Worm (Caenorhabditis elegans) whole organism, young adult: ENCODE measurements around the gene srw-57.

Source experiments
- B0261.1 ChIP-seq: sonication (generic microtip); optimal IDR thresholded peaks from 2 replicates; lab custom pipeline; 2016; ENCODE audit warnings: mild to moderate bottlenecking, missing genetic modification characterization, moderate library complexity, missing compliant biosample characterization
- F22D6.2 ChIP-seq: sonication (generic microtip); optimal IDR thresholded peaks from 2 replicates; lab custom pipeline; 2016; ENCODE audit warnings: mild to moderate bottlenecking, missing genetic modification characterization, missing compliant biosample characterization
- chd-7 ChIP-seq: sonication (generic microtip); optimal IDR thresholded peaks from 2 replicates; lab custom pipeline; 2016; ENCODE audit warnings: mild to moderate bottlenecking, missing genetic modification characterization, moderate library complexity, missing compliant biosample characterization
- fkh-3 ChIP-seq: sonication (generic microtip); optimal IDR thresholded peaks from 2 replicates; lab custom pipeline; 2016; ENCODE audit warnings: mild to moderate bottlenecking, missing genetic modification characterization, missing compliant biosample characterization
- pha-4 ChIP-seq: fragments of 150-350 bp; sonication (generic microtip); optimal IDR thresholded peaks from 2 replicates; lab custom pipeline; 2014; ENCODE audit warnings: missing biosample characterization, missing genetic modification reagents, missing genetic modification characterization
- sptf-2 ChIP-seq: fragments of 200-800 bp; sonication (Bioruptor generic); optimal IDR thresholded peaks from 2 replicates; lab custom pipeline; 2018; ENCODE audit warnings: mild to moderate bottlenecking, missing genetic modification characterization, missing compliant biosample characterization
- unc-62 ChIP-seq: fragments of 150-350 bp; optimal IDR thresholded peaks from 2 replicates; lab custom pipeline; 2014; ENCODE audit warnings: missing biosample characterization, missing genetic modification reagents, missing genetic modification characterization

ce11 chrV:15940254-15940653 is 14.6 kb downstream of the srw-57 start, which contains the start of gene srw-55:
- TF ChIP-seq F22D6.2 (tag; lab: Kevin White, UChicago) (no peak), chd-7 (tag; lab: Kevin White, UChicago) (no peak), fkh-3 (tag; lab: Kevin White, UChicago) (no peak), unc-62 (GFP tag; lab: Kevin White, UChicago) (no peak), sptf-2 (no peak), pha-4 (tag; lab: Kevin White, UChicago) (no peak), B0261.1 (tag; lab: Kevin White, UChicago) (no peak)
